Fruit fly (Drosophila melanogaster) whole organism, embryonic: ENCODE measurements around the gene CG9672.

Source experiments
- Abd-B ChIP-seq: fragments of 200-800 bp; sonication (Bioruptor generic); optimal IDR thresholded peaks from 2 replicates; lab custom pipeline; 2018; ENCODE audit warnings: missing biosample characterization, mild to moderate bottlenecking, missing genetic modification characterization, moderate library complexity
- Atf-2 ChIP-seq: fragments of 200-800 bp; sonication (Bioruptor generic); optimal IDR thresholded peaks from 2 replicates; lab custom pipeline; 2016; ENCODE audit warnings: missing biosample characterization, missing genetic modification characterization
- Awh ChIP-seq: fragments of 200-800 bp; sonication (Bioruptor generic); IDR thresholded peaks from 2 replicates; pipeline ENCODE4, ENCODE4 v1.3.6; 2022; ENCODE audit warnings: missing biosample characterization, missing genetic modification characterization
- BEAF-32 ChIP-seq: fragments of 200-800 bp; sonication (Bioruptor generic); optimal IDR thresholded peaks from 3 replicates; lab custom pipeline; 2017; ENCODE audit warnings: missing biosample characterization, missing genetic modification characterization, mild to moderate bottlenecking, moderate library complexity, missing genetic modification reagents
- CG10565 ChIP-seq: fragments of 200-800 bp; sonication (Bioruptor generic); optimal IDR thresholded peaks from 3 replicates; lab custom pipeline; 2016; ENCODE audit warnings: missing biosample characterization, mild to moderate bottlenecking, missing genetic modification characterization
- CG11093 ChIP-seq: fragments of 200-800 bp; sonication (Bioruptor generic); IDR thresholded peaks from 3 replicates; pipeline ENCODE4 v1.3.6; 2022; ENCODE audit warnings: missing biosample characterization, missing genetic modification characterization
- CG12155 ChIP-seq: fragments of 200-800 bp; sonication (Bioruptor generic); optimal IDR thresholded peaks from 3 replicates; lab custom pipeline; 2016; ENCODE audit warnings: missing biosample characterization, missing genetic modification characterization
- CG12236 ChIP-seq: fragments of 200-800 bp; sonication (Bioruptor generic); optimal IDR thresholded peaks from 2 replicates; lab custom pipeline; 2016; ENCODE audit warnings: missing biosample characterization, missing genetic modification characterization
- CG12659 ChIP-seq: fragments of 200-800 bp; sonication (Bioruptor generic); optimal IDR thresholded peaks from 3 replicates; lab custom pipeline; 2017; ENCODE audit warnings: mild to moderate bottlenecking, missing biosample characterization, missing genetic modification reagents, missing genetic modification characterization
- CG12942 ChIP-seq: fragments of 200-800 bp; sonication (Bioruptor generic); optimal IDR thresholded peaks from 3 replicates; lab custom pipeline; 2016; ENCODE audit warnings: missing biosample characterization, missing genetic modification characterization
- CG13624 ChIP-seq: fragments of 200-800 bp; sonication (Bioruptor generic); optimal IDR thresholded peaks from 2 replicates; lab custom pipeline; 2016; ENCODE audit warnings: missing biosample characterization, missing genetic modification characterization
- CG15073 ChIP-seq: fragments of 200-800 bp; sonication (Bioruptor generic); optimal IDR thresholded peaks from 2 replicates; lab custom pipeline; 2016; ENCODE audit warnings: missing biosample characterization, missing genetic modification characterization
- CG15514 ChIP-seq: fragments of 200-800 bp; sonication (Bioruptor generic); optimal IDR thresholded peaks from 3 replicates; lab custom pipeline; 2017; ENCODE audit warnings: missing biosample characterization, missing genetic modification characterization, mild to moderate bottlenecking, moderate library complexity, missing genetic modification reagents
- CG15601 ChIP-seq: fragments of 200-800 bp; sonication (Bioruptor generic); optimal IDR thresholded peaks from 3 replicates; lab custom pipeline; 2019; ENCODE audit warnings: missing biosample characterization, mild to moderate bottlenecking, missing genetic modification characterization, moderate library complexity
- CG1603 ChIP-seq: fragments of 200-800 bp; sonication (Bioruptor generic); optimal IDR thresholded peaks from 2 replicates; lab custom pipeline; 2019; ENCODE audit warnings: missing biosample characterization, mild to moderate bottlenecking, missing genetic modification characterization, moderate library complexity
- CG17829 ChIP-seq: fragments of 200-800 bp; optimal IDR thresholded peaks from 2 replicates; lab custom pipeline; 2019; ENCODE audit warnings: missing biosample characterization, mild to moderate bottlenecking, missing genetic modification characterization, moderate library complexity
- CG1832 ChIP-seq: fragments of 200-800 bp; sonication (Bioruptor generic); optimal IDR thresholded peaks from 2 replicates; lab custom pipeline; 2017; ENCODE audit warnings: missing biosample characterization, mild to moderate bottlenecking, missing genetic modification characterization, inconsistent platforms
- CG2712 ChIP-seq: fragments of 200-800 bp; optimal IDR thresholded peaks from 3 replicates; lab custom pipeline; 2019; ENCODE audit warnings: missing biosample characterization, mild to moderate bottlenecking, missing genetic modification characterization, moderate library complexity
- CG4404 ChIP-seq: fragments of 200-800 bp; sonication (Bioruptor generic); IDR thresholded peaks from 2 replicates; pipeline ENCODE4 v1.3.6; 2022; ENCODE audit warnings: missing biosample characterization, missing genetic modification characterization
- CG6254 ChIP-seq: fragments of 200-800 bp; sonication (Bioruptor generic); optimal IDR thresholded peaks from 3 replicates; lab custom pipeline; 2017; ENCODE audit warnings: mild to moderate bottlenecking, missing biosample characterization, missing genetic modification reagents, missing genetic modification characterization
- CG6689 ChIP-seq: fragments of 200-800 bp; sonication (Bioruptor generic); IDR thresholded peaks from 2 replicates; pipeline ENCODE4 v1.3.6; 2022; ENCODE audit warnings: missing biosample characterization, missing genetic modification characterization
- D ChIP-seq, 2 experiments: fragments of 200-800 bp in 1 of 2; fragments of >200 bp in 1 of 2; sonication (Bioruptor generic) in 1 of 2; optimal IDR thresholded peaks; 2 replicates in 1 of 2; 3 replicates in 1 of 2; lab custom pipeline; 2017; ENCODE audit warnings: mild to moderate bottlenecking in 1 of 2, missing biosample characterization in 1 of 2, missing genetic modification characterization in 1 of 2, missing genetic modification reagents in 1 of 2
- Dp ChIP-seq: fragments of 200-800 bp; sonication (Bioruptor generic); optimal IDR thresholded peaks from 2 replicates; lab custom pipeline; 2018; ENCODE audit warnings: missing biosample characterization, mild to moderate bottlenecking, missing genetic modification characterization, moderate library complexity
- Dref ChIP-seq: fragments of 200-800 bp; sonication (Bioruptor generic); IDR thresholded peaks from 2 replicates; pipeline ENCODE4 v1.3.6; 2022; ENCODE audit warnings: missing biosample characterization, missing genetic modification characterization
- Eip74EF ChIP-seq, 2 experiments: fragments of 200-800 bp in 1 of 2; fragments of >200 bp in 1 of 2; sonication (Bioruptor generic) in 1 of 2; optimal IDR thresholded peaks; 2 replicates each; lab custom pipeline; 2017 to 2019; ENCODE audit warnings: missing biosample characterization in 2 of 2, missing genetic modification characterization in 2 of 2, mild to moderate bottlenecking in 1 of 2, moderate library complexity in 1 of 2
- GATAe ChIP-seq: fragments of 200-800 bp; sonication (Bioruptor generic); conservative IDR thresholded peaks from 2 replicates; pipeline ENCODE4 v1.3.6; 2022; ENCODE audit warnings: missing biosample characterization, missing genetic modification characterization
- Gug ChIP-seq: fragments of 200-800 bp; sonication (Bioruptor generic); IDR thresholded peaks from 4 replicates; pipeline ENCODE4 v1.3.6; 2022; ENCODE audit warnings: missing biosample characterization, missing genetic modification characterization
- HLH54F ChIP-seq: fragments of 200-800 bp; sonication (Bioruptor generic); optimal IDR thresholded peaks from 3 replicates; lab custom pipeline; 2016; ENCODE audit warnings: missing biosample characterization, missing genetic modification characterization
- MESR4 ChIP-seq: fragments of 200-800 bp; sonication (Bioruptor generic); optimal IDR thresholded peaks from 2 replicates; lab custom pipeline; 2018; ENCODE audit warnings: missing biosample characterization, mild to moderate bottlenecking, missing genetic modification characterization, moderate library complexity
- Nf-YC ChIP-seq: fragments of 200-800 bp; optimal IDR thresholded peaks from 3 replicates; lab custom pipeline; 2019; ENCODE audit warnings: missing biosample characterization, mild to moderate bottlenecking, missing genetic modification characterization, moderate library complexity
- Oli ChIP-seq: fragments of 200-800 bp; sonication (Bioruptor generic); optimal IDR thresholded peaks from 2 replicates; lab custom pipeline; 2018; ENCODE audit warnings: missing biosample characterization, mild to moderate bottlenecking, missing genetic modification characterization, moderate library complexity
- Stat92E ChIP-seq, 3 experiments: fragments of >200 bp in 2 of 3; fragments of 200-800 bp in 1 of 3; sonication (Bioruptor generic) in 1 of 3; optimal IDR thresholded peaks; 2 replicates each; lab custom pipeline; 2017 to 2019; ENCODE audit warnings: missing biosample characterization in 3 of 3, missing genetic modification characterization in 3 of 3, mild to moderate bottlenecking in 1 of 3, moderate library complexity in 1 of 3
- aop ChIP-seq: fragments of 200-800 bp; sonication (Bioruptor generic); IDR thresholded peaks from 2 replicates; pipeline ENCODE4 v1.3.6; 2022; ENCODE audit warnings: missing biosample characterization, missing genetic modification characterization
- bab2 ChIP-seq: fragments of 200-800 bp; sonication (Bioruptor generic); optimal IDR thresholded peaks from 2 replicates; lab custom pipeline; 2016; ENCODE audit warnings: missing biosample characterization, missing genetic modification characterization
- dan ChIP-seq: fragments of 200-800 bp; sonication (Bioruptor generic); IDR thresholded peaks from 2 replicates; pipeline ENCODE4 v1.3.6; 2022; ENCODE audit warnings: missing biosample characterization, missing genetic modification characterization
- fd102C ChIP-seq: fragments of 200-800 bp; sonication (Bioruptor generic); optimal IDR thresholded peaks from 2 replicates; lab custom pipeline; 2018; ENCODE audit warnings: missing biosample characterization, mild to moderate bottlenecking, missing genetic modification characterization, moderate library complexity
- fd3F ChIP-seq: fragments of 200-800 bp; sonication (Bioruptor generic); optimal IDR thresholded peaks from 2 replicates; lab custom pipeline; 2018; ENCODE audit warnings: missing biosample characterization, mild to moderate bottlenecking, missing genetic modification characterization, moderate library complexity
- fru ChIP-seq: fragments of >200 bp; optimal IDR thresholded peaks from 2 replicates; lab custom pipeline; 2017
- gcm ChIP-seq: fragments of 200-800 bp; sonication (Bioruptor generic); optimal IDR thresholded peaks from 2 replicates; lab custom pipeline; 2019; ENCODE audit warnings: missing biosample characterization, mild to moderate bottlenecking, missing genetic modification characterization, moderate library complexity
- grn ChIP-seq: fragments of 200-800 bp; sonication (Bioruptor generic); optimal IDR thresholded peaks from 3 replicates; lab custom pipeline; 2017; ENCODE audit warnings: missing biosample characterization, missing genetic modification characterization
- mld ChIP-seq: fragments of 200-800 bp; sonication (Bioruptor generic); IDR thresholded peaks from 3 replicates; pipeline ENCODE4 v1.3.6; 2022; ENCODE audit warnings: missing biosample characterization, missing genetic modification characterization; ENCODE audit not compliant: partially characterized antibody
- nmo ChIP-seq: fragments of 200-800 bp; sonication (Bioruptor generic); optimal IDR thresholded peaks from 2 replicates; lab custom pipeline; 2018; ENCODE audit warnings: missing biosample characterization, mild to moderate bottlenecking, missing genetic modification characterization, moderate library complexity
- pho ChIP-seq: fragments of 200-800 bp; sonication (Bioruptor generic); optimal IDR thresholded peaks from 2 replicates; lab custom pipeline; 2016; ENCODE audit warnings: missing biosample characterization, missing genetic modification characterization
- slp2 ChIP-seq: fragments of 200-800 bp; sonication (Bioruptor generic); optimal IDR thresholded peaks from 2 replicates; lab custom pipeline; 2016; ENCODE audit warnings: missing biosample characterization, missing genetic modification characterization
- sqz ChIP-seq: fragments of 200-800 bp; sonication (Bioruptor generic); optimal IDR thresholded peaks from 3 replicates; lab custom pipeline; 2018; ENCODE audit warnings: missing biosample characterization, mild to moderate bottlenecking, missing genetic modification characterization
- sug ChIP-seq: fragments of 200-800 bp; optimal IDR thresholded peaks from 2 replicates; lab custom pipeline; 2019; ENCODE audit warnings: missing biosample characterization, mild to moderate bottlenecking, missing genetic modification characterization, moderate library complexity
- vfl ChIP-seq: fragments of 200-800 bp; sonication (Bioruptor generic); optimal IDR thresholded peaks from 2 replicates; lab custom pipeline; 2016; ENCODE audit warnings: missing biosample characterization, missing genetic modification characterization
- vvl ChIP-seq: fragments of 200-800 bp; sonication (Bioruptor generic); IDR thresholded peaks from 2 replicates; pipeline ENCODE4 v1.3.6; 2022; ENCODE audit warnings: missing biosample characterization, missing genetic modification characterization

Gene CG9672

DNA sequence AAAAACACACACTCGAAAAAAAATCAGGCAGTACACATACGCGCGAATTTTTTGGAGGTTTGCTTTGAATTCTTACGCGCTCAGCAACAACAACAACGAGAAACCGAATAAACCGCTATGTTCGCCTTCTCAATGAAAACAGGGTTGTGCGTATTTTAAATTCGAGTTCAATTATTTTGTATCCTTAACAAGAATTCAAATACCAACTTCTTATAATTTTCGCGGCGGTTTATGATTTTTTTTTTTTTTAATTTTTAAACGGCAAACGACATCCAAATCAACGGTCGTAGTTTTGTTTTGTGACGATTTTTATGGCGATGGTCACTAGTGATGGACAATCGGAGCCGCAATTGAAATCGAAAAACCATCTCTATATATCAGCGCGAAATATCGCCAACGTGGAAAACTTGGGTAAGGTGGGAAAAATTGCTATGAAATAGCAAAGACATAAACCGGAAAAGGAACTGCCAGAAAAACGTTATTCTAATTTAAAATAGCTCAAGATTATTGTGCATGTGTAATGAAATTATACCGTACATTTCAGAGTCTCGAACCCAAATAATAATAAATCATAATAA lies 45.0 kb upstream of the CG9672 start, which contains the start of gene goe (continued):
- TF ChIP-seq CG6254 (GFP tag; lab: Kevin White, UChicago) (no peak), HLH54F (peak; percentile 83), CG15601 (tag; lab: Kevin White, UChicago) (peak; percentile 85), Dp (peak; percentile 73), CG1603 (tag; lab: Kevin White, UChicago) (peak; percentile 82), nmo (peak; percentile 76), MESR4 (GFP tag; lab: Kevin White, UChicago) (peak; percentile 21), CG12659 (GFP tag; lab: Kevin White, UChicago) (peak; percentile 90), CG15073 (GFP tag; lab: Kevin White, UChicago) (no peak), GATAe (peak; percentile 51; the same call in 1 of the 2 replicates), CG11093 (peak; percentile 49; the same call in 2 of the 3 replicates), aop (GFP tag; lab: Robert Waterston, UW) (0 out of 2 replicates have a peak, but pooled peaks have one; percentile 30), CG12155 (peak; percentile 79), CG2712 (tag; lab: Kevin White, UChicago) (peak; percentile 53), CG15514 (GFP tag; lab: Kevin White, UChicago) (peak; percentile 88), bab2 (GFP tag; lab: Kevin White, UChicago) (peak; percentile 81), fru (lab: Kevin White, UChicago) (no peak), BEAF-32 (GFP tag; lab: Kevin White, UChicago) (peak; percentile 97), sug (peak; percentile 77), CG17829 (tag; lab: Kevin White, UChicago) (peak; percentile 45), Dref (GFP tag; lab: Robert Waterston, UW) (peak; percentile 65), vfl (GFP tag; lab: Kevin White, UChicago) (peak; percentile 87), Oli (peak; percentile 45), Gug (GFP tag; lab: Robert Waterston, UW) (peak; percentile 81), Eip74EF (GFP tag; optimal IDR thresholded peaks at IDR 0.05; lab: Kevin White, UChicago) (peak in 1 of 2 experiments; percentile 3), Atf-2 (GFP tag; lab: Kevin White, UChicago) (peak; percentile 76), grn (GFP tag; lab: Kevin White, UChicago) (peak; percentile 64), CG10565 (GFP tag; lab: Kevin White, UChicago) (no peak), Nf-YC (peak; percentile 25), fd3F (peak; percentile 39), slp2 (peak; percentile 79), CG6689 (GFP tag; lab: Robert Waterston, UW) (peak; percentile 57), CG12942 (GFP tag; lab: Kevin White, UChicago) (peak; percentile 82), pho (peak; percentile 91), Stat92E (GFP tag; optimal IDR thresholded peaks at IDR 0.05; lab: Kevin White, UChicago) (peak in 1 of 3 experiments; percentile 39), vvl (peak; percentile 89), Awh (GFP tag; lab: Robert Waterston, UW) (peak; percentile 39; the same call in 1 of the 2 replicates), CG12236 (peak; percentile 81), fd102C (GFP tag; lab: Kevin White, UChicago) (peak; percentile 33), gcm (GFP tag; lab: Kevin White, UChicago) (peak; percentile 46), dan (no peak), CG1832 (GFP tag; lab: Kevin White, UChicago) (no peak), sqz (GFP tag; lab: Kevin White, UChicago) (no peak), CG13624 (GFP tag; lab: Kevin White, UChicago) (peak; percentile 92), D (optimal IDR thresholded peaks at IDR 0.05; lab: Kevin White, UChicago) (no peak), D (GFP tag; optimal IDR thresholded peaks at IDR 0.05; lab: Kevin White, UChicago) (no peak), mld (GFP tag; lab: Robert Waterston, UW) (peak; percentile 65; the same call in 1 of the 3 replicates), Abd-B (GFP tag; lab: Kevin White, UChicago) (peak; percentile 81), CG4404 (GFP tag; lab: Robert Waterston, UW) (peak; percentile 20; the same call in 1 of the 2 replicates)
